Fruit fly (Drosophila melanogaster): ENCODE measurements around the gene Ubc4.

Gene Ubc4

DNA sequence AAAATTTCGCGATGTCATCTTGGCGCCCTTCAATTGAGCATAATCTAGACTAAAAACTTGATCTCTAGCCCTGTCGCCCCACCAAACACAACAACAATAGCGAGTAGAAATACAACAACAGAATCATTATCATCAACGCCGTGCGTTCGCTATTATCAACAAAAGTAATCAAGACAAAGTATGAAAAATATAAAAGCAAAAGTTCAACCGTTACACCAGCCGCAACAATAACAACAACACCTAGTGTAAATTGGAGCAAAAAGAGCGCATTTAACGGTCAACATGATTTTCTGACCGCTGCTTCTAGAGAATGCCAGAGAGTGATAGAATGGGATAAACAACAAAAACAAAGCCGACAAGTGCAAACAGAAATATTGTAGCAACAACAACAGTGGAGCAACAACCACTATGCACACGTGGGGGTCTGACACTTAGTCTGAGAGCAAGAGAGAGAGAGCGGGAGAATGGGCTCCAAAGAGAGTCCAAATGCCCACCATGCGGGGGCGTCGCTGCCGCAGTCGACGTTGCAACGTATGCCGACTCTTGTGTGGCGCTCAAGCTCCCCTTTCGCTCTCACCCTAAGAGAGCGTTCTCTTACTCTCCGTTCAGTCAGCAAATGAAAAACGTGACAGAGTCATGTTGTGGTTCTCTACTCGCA lies 5.8 kb upstream of the Ubc4 start:
- TF ChIP-seq CG14655 (GFP tag; optimal IDR thresholded peaks at IDR 0.05) (no peak), CG10348 (GFP tag; IDR thresholded peaks at IDR 0.05) (no peak), Pif1A (GFP tag; optimal IDR thresholded peaks at IDR 0.05) (no peak), CG8159 (tag; optimal IDR thresholded peaks at IDR 0.05) (no peak), CG13204 (GFP tag; optimal IDR thresholded peaks at IDR 0.05) (no peak), EcR (GFP tag; optimal IDR thresholded peaks at IDR 0.05) (peak; percentile 80), CG34367 (tag; optimal IDR thresholded peaks at IDR 0.05) (no peak), Pif1B (GFP tag; optimal IDR thresholded peaks at IDR 0.05) (no peak), Ets98B (GFP tag; IDR thresholded peaks at IDR 0.05) (peak; percentile 54; the same call in 1 of the 2 replicates), CG32121 (GFP tag; IDR thresholded peaks at IDR 0.05) (no peak; the same call in 1 of the 2 replicates), rn (GFP tag; IDR thresholded peaks at IDR 0.05) (no peak), CG17806 (tag; optimal IDR thresholded peaks at IDR 0.05) (no peak), CG9948 (tag; optimal IDR thresholded peaks at IDR 0.05) (no peak), CG4496 (GFP tag; IDR thresholded peaks at IDR 0.05) (no peak), CG8301 (tag; optimal IDR thresholded peaks at IDR 0.05) (no peak), fd96Ca (GFP tag; IDR thresholded peaks at IDR 0.05) (no peak), Snoo (tag; optimal IDR thresholded peaks at IDR 0.05) (no peak), CG15710 (tag; optimal IDR thresholded peaks at IDR 0.05) (no peak), CG12605 (GFP tag; IDR thresholded peaks at IDR 0.05) (peak; percentile 32; the same call in 1 of the 2 replicates), gl (tag; optimal IDR thresholded peaks at IDR 0.05) (no peak), D1 (tag; optimal IDR thresholded peaks at IDR 0.05) (no peak)

DNA sequence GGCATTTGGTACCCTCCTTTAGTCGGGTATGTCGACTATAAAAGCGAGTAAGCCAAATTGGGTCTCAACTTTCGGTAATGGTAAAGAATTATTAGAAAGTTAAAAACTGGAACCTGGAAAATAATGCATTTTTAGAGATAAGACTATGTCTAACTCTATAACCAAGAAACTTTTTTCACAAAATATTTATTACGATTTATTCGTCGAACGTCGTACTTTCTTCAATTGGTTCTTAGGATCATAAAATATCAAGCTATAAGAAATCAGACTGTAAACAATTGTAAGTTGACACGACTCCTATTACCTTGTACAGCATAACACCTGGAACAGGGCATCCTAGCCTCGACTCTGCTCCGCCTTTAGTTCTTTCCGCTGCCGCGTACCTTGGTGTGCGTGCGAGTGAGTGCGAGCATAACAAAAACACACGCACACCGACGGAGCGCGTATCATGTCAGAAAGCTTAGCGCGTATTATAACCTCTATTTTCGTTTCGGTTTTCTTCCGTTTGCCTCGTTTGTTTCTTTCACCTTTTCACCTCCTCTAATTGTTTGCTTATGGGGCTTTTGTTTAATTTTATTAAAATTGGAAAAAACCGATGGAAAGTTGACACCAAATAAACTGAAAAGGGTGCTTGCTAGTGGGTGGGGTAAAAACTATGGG lies 5.1 kb upstream of the Ubc4 start:
- TF ChIP-seq Snoo (tag; optimal IDR thresholded peaks at IDR 0.05) = peak; percentile 93
- TF ChIP-seq Ets98B (GFP tag; IDR thresholded peaks at IDR 0.05) = peak; percentile 39; the same call in 1 of the 2 replicates
- TF ChIP-seq CG12605 (GFP tag; IDR thresholded peaks at IDR 0.05) = no peak
- no peak for TF ChIP-seq EcR (GFP tag; optimal IDR thresholded peaks at IDR 0.05)
- TF ChIP-seq CG8301 (tag; optimal IDR thresholded peaks at IDR 0.05) = peak; percentile 94
- peak; percentile 95 for TF ChIP-seq CG8159 (tag; optimal IDR thresholded peaks at IDR 0.05)
- peak; percentile 56; the same call in 1 of the 2 replicates for TF ChIP-seq CG10348 (GFP tag; IDR thresholded peaks at IDR 0.05)
- peak; percentile 92 for TF ChIP-seq CG15710 (tag; optimal IDR thresholded peaks at IDR 0.05)
- peak; percentile 89 for TF ChIP-seq Pif1B (GFP tag; optimal IDR thresholded peaks at IDR 0.05)
- TF ChIP-seq CG9948 (tag; optimal IDR thresholded peaks at IDR 0.05) = peak; percentile 92
- TF ChIP-seq CG4496 (GFP tag; IDR thresholded peaks at IDR 0.05) = peak; percentile 82
- peak; percentile 86 for TF ChIP-seq CG34367 (tag; optimal IDR thresholded peaks at IDR 0.05)
- peak; percentile 83 for TF ChIP-seq CG17806 (tag; optimal IDR thresholded peaks at IDR 0.05)
- peak; percentile 66 for TF ChIP-seq CG13204 (GFP tag; optimal IDR thresholded peaks at IDR 0.05)
- TF ChIP-seq CG14655 (GFP tag; optimal IDR thresholded peaks at IDR 0.05) = peak; percentile 97
- TF ChIP-seq D1 (tag; optimal IDR thresholded peaks at IDR 0.05) = peak; percentile 84
- TF ChIP-seq CG32121 (GFP tag; IDR thresholded peaks at IDR 0.05) = peak; percentile 73
- peak; percentile 56; the same call in 1 of the 2 replicates for TF ChIP-seq rn (GFP tag; IDR thresholded peaks at IDR 0.05)
- TF ChIP-seq gl (tag; optimal IDR thresholded peaks at IDR 0.05) = peak; percentile 69
- TF ChIP-seq Pif1A (GFP tag; optimal IDR thresholded peaks at IDR 0.05) = peak; percentile 93
- TF ChIP-seq fd96Ca (GFP tag; IDR thresholded peaks at IDR 0.05) = peak; percentile 87; the same call in 2 of the 3 replicates

DNA sequence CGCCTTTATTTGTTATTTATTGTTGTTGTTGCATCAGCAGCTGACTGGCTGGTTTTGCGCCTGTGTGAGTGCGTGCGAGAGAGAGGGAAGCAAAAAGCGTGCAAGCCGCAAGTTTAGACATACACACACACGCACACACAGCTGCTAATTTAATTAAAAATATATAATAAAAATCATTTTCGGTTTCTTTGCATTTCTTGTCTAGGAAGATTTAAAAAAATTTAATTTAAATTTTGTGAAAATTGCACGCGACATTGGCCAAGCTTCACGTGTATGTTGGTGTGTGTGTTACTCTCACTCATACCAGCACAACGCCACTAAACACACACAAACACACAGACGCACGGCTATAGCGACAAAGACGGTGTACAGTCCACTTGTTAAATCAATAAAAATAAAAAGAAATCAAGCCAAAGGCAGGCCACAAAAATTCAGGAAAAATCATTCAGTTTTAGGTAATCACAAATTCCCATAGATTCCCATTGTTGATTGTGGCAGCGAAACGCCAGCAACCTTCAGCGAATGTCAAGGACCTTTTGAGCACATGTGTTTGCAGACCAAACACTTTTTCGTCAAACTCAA lies 4.5 kb upstream of the Ubc4 start:
- TF ChIP-seq Ets98B (GFP tag; IDR thresholded peaks at IDR 0.05) = no peak; the same call in 1 of the 2 replicates
- TF ChIP-seq CG34367 (tag; optimal IDR thresholded peaks at IDR 0.05) = no peak
- TF ChIP-seq fd96Ca (GFP tag; IDR thresholded peaks at IDR 0.05) = no peak
- peak; percentile 27; the same call in 1 of the 2 replicates for TF ChIP-seq CG32121 (GFP tag; IDR thresholded peaks at IDR 0.05)
- peak; percentile 63; the same call in 1 of the 3 replicates for TF ChIP-seq CG4496 (GFP tag; IDR thresholded peaks at IDR 0.05)
- no peak for TF ChIP-seq CG17806 (tag; optimal IDR thresholded peaks at IDR 0.05)

DNA sequence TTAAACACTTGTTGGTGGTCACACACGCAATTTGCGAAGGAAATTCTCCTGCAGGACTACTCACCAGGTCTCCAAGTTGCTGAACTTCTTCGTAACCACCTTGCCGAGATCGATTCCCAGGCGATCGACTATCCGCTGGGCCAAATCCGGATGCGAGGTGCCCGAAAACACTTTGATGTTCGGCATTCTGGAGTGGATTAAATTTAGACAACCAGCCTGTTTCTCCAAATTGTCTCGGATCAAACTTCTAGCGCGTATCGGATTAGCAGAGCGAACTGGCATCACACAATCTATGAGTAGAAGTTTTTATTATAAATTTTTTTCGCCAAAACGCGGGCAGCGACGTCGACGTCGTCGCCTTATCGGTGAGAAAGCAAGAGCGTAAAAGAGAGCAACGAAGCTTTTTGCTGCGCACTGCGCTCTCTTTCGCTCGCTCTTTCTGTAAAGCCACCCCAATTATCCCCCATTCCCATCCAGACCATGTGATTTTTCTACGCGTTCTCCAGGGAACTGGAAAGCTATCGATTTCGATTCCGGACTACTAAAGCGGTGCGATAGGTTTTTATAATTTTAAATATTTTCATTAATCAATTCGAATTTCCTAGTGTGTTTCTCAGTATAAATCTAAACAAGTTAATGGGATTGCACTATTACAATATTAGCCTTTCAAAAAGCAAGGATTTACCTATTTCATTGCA lies 3.8 kb upstream of the Ubc4 start:
- TF ChIP-seq CG15710 (tag; optimal IDR thresholded peaks at IDR 0.05) (no peak), rn (GFP tag; IDR thresholded peaks at IDR 0.05) (no peak), CG10348 (GFP tag; IDR thresholded peaks at IDR 0.05) (no peak), Ets98B (GFP tag; IDR thresholded peaks at IDR 0.05) (peak; percentile 27; the same call in 1 of the 2 replicates), CG13204 (GFP tag; optimal IDR thresholded peaks at IDR 0.05) (no peak), CG12605 (GFP tag; IDR thresholded peaks at IDR 0.05) (peak; percentile 40; the same call in 1 of the 2 replicates), CG9948 (tag; optimal IDR thresholded peaks at IDR 0.05) (no peak), D1 (tag; optimal IDR thresholded peaks at IDR 0.05) (no peak), fd96Ca (GFP tag; IDR thresholded peaks at IDR 0.05) (no peak), Snoo (tag; optimal IDR thresholded peaks at IDR 0.05) (no peak), gl (tag; optimal IDR thresholded peaks at IDR 0.05) (no peak), CG8301 (tag; optimal IDR thresholded peaks at IDR 0.05) (no peak), CG8159 (tag; optimal IDR thresholded peaks at IDR 0.05) (no peak), CG34367 (tag; optimal IDR thresholded peaks at IDR 0.05) (no peak), CG17806 (tag; optimal IDR thresholded peaks at IDR 0.05) (no peak), EcR (GFP tag; optimal IDR thresholded peaks at IDR 0.05) (no peak), CG32121 (GFP tag; IDR thresholded peaks at IDR 0.05) (no peak), Pif1A (GFP tag; optimal IDR thresholded peaks at IDR 0.05) (no peak), CG4496 (GFP tag; IDR thresholded peaks at IDR 0.05) (peak; percentile 48; the same call in 1 of the 3 replicates), Pif1B (GFP tag; optimal IDR thresholded peaks at IDR 0.05) (no peak), CG14655 (GFP tag; optimal IDR thresholded peaks at IDR 0.05) (no peak)
